Fruit fly (Drosophila melanogaster) whole organism, embryonic: Measurements from ENCODE around the gene CG9737.

Experiments used
- CG13894 ChIP-seq: fragments of 200-800 bp; sonication (Bioruptor generic); optimal IDR thresholded peaks from 3 replicates; lab custom pipeline; 2018; ENCODE audit warnings: missing biosample characterization, mild to moderate bottlenecking, missing genetic modification characterization, moderate library complexity
- CG14965 ChIP-seq: fragments of 200-800 bp; sonication (Bioruptor generic); optimal IDR thresholded peaks from 2 replicates; lab custom pipeline; 2016; ENCODE audit warnings: missing biosample characterization, missing genetic modification characterization, borderline replicate concordance
- CG17359 ChIP-seq: fragments of 200-800 bp; sonication (Bioruptor generic); optimal IDR thresholded peaks from 3 replicates; lab custom pipeline; 2018; ENCODE audit warnings: missing biosample characterization, mild to moderate bottlenecking, missing genetic modification characterization, moderate library complexity
- Gsc ChIP-seq: fragments of 200-800 bp; sonication (Bioruptor generic); IDR thresholded peaks from 2 replicates; pipeline ENCODE4 v1.3.6; 2022; ENCODE audit warnings: missing biosample characterization, missing genetic modification characterization
- grau ChIP-seq: fragments of 200-800 bp; optimal IDR thresholded peaks from 3 replicates; lab custom pipeline; 2019; ENCODE audit warnings: missing biosample characterization, mild to moderate bottlenecking, missing genetic modification characterization, moderate library complexity

- TF ChIP-seq CG13894 (tag; lab: Kevin White, UChicago) = no peak
- TF ChIP-seq CG17359 (tag; lab: Kevin White, UChicago) = no peak
- no peak for TF ChIP-seq CG14965 (GFP tag; lab: Kevin White, UChicago)
- no peak for TF ChIP-seq grau
- TF ChIP-seq Gsc (GFP tag; lab: Robert Waterston, UW) = no peak
Observed at dm6 chr3R:30215020-30215419, 28.1 kb downstream of the CG9737 start.
